Worm (Caenorhabditis elegans) whole organism, L4 larva: ENCODE measurements around the gene F17H10.1.

Source experiments
- R02D3.7 ChIP-seq: fragments of 150-350 bp; sonication (generic microtip); optimal IDR thresholded peaks from 3 replicates; lab custom pipeline; 2014; ENCODE audit warnings: missing biosample characterization, missing genetic modification characterization
- T20F7.1 ChIP-seq: fragments of 200-800 bp; sonication (Bioruptor generic); optimal IDR thresholded peaks from 2 replicates; lab custom pipeline; 2018; ENCODE audit warnings: mild to moderate bottlenecking, missing genetic modification characterization, missing compliant biosample characterization
- Y5F2A.4 ChIP-seq: fragments of 200-800 bp; sonication (Bioruptor generic); optimal IDR thresholded peaks from 2 replicates; lab custom pipeline; 2018; ENCODE audit warnings: mild to moderate bottlenecking, missing genetic modification characterization, missing compliant biosample characterization
- aha-1 ChIP-seq: fragments of 150-350 bp; peaks from one replicate; lab custom pipeline; 2014; ENCODE audit warnings: missing biosample characterization, missing genetic modification characterization
- aly-2 ChIP-seq: sonication (generic microtip); optimal IDR thresholded peaks from 2 replicates; lab custom pipeline; 2018; ENCODE audit warnings: missing biosample characterization, missing genetic modification characterization
- ceh-82 ChIP-seq: sonication (generic microtip); optimal IDR thresholded peaks from 2 replicates; lab custom pipeline; 2017; ENCODE audit warnings: missing biosample characterization, missing genetic modification characterization
- ces-1 ChIP-seq: fragments of 150-350 bp; sonication (generic microtip); optimal IDR thresholded peaks from 4 replicates; lab custom pipeline; 2014; ENCODE audit warnings: missing biosample characterization, missing genetic modification reagents, missing genetic modification characterization
- ctbp-1 ChIP-seq: fragments of 200-800 bp; sonication (Bioruptor generic); IDR thresholded peaks from 2 replicates; pipeline ENCODE4 v1.3.6; 2022; ENCODE audit warnings: missing genetic modification reagents, missing genetic modification characterization, missing compliant biosample characterization
- daf-12 ChIP-seq: fragments of 150-350 bp; optimal IDR thresholded peaks from 2 replicates; lab custom pipeline; 2014; ENCODE audit warnings: missing biosample characterization, missing genetic modification reagents, missing genetic modification characterization
- daf-16 ChIP-seq, 3 experiments: sonication (generic microtip); optimal IDR thresholded peaks; 2 replicates each; lab custom pipeline; 2016 to 2017; ENCODE audit warnings: missing genetic modification characterization in 3 of 3, missing genetic modification reagents in 3 of 3, mild to moderate bottlenecking in 2 of 3, missing compliant biosample characterization in 2 of 3, missing biosample characterization in 1 of 3, moderate library complexity in 1 of 3
- dpl-1 ChIP-seq: fragments of 150-350 bp; optimal IDR thresholded peaks from 2 replicates; lab custom pipeline; 2014; ENCODE audit warnings: missing biosample characterization, missing genetic modification reagents, missing genetic modification characterization
- duxl-1 ChIP-seq: sonication (generic microtip); optimal IDR thresholded peaks from 2 replicates; lab custom pipeline; 2016; ENCODE audit warnings: mild to moderate bottlenecking, missing genetic modification characterization, moderate library complexity, missing compliant biosample characterization; ENCODE audit not compliant: poor library complexity
- gei-8 ChIP-seq: fragments of 200-800 bp; sonication (Bioruptor generic); optimal IDR thresholded peaks from 2 replicates; lab custom pipeline; 2018; ENCODE audit warnings: mild to moderate bottlenecking, missing genetic modification characterization, missing compliant biosample characterization
- hlh-11 ChIP-seq: fragments of 200-800 bp; sonication (Bioruptor generic); optimal IDR thresholded peaks from 2 replicates; lab custom pipeline; 2018; ENCODE audit warnings: mild to moderate bottlenecking, missing genetic modification characterization, missing compliant biosample characterization
- jun-1 ChIP-seq: fragments of 150-350 bp; optimal IDR thresholded peaks from 2 replicates; lab custom pipeline; 2014; ENCODE audit warnings: missing biosample characterization, missing genetic modification reagents, missing genetic modification characterization
- lin-1 ChIP-seq: fragments of 200-800 bp; sonication (Bioruptor generic); IDR thresholded peaks from 2 replicates; pipeline ENCODE4 v1.3.6; 2022; ENCODE audit warnings: missing genetic modification reagents, missing genetic modification characterization, missing compliant biosample characterization
- madf-9 ChIP-seq: fragments of 200-800 bp; sonication (Bioruptor generic); conservative IDR thresholded peaks from 2 replicates; pipeline ENCODE4 v1.3.6; 2022; ENCODE audit warnings: missing genetic modification reagents, missing genetic modification characterization, missing compliant biosample characterization
- mes-2 ChIP-seq: sonication (generic microtip); optimal IDR thresholded peaks from 2 replicates; lab custom pipeline; 2016; ENCODE audit warnings: missing genotype, mild to moderate bottlenecking, missing genetic modification characterization, missing compliant biosample characterization; ENCODE audit not compliant: poor library complexity, severe bottlenecking
- mxl-3 ChIP-seq: fragments of 200-800 bp; sonication (Bioruptor generic); optimal IDR thresholded peaks from 2 replicates; lab custom pipeline; 2018; ENCODE audit warnings: mild to moderate bottlenecking, missing genetic modification characterization, missing compliant biosample characterization
- nhr-102 ChIP-seq: sonication (generic microtip); optimal IDR thresholded peaks from 2 replicates; lab custom pipeline; 2016; ENCODE audit warnings: mild to moderate bottlenecking, missing genetic modification characterization, moderate library complexity, missing compliant biosample characterization
- nhr-11 ChIP-seq: fragments of 150-350 bp; optimal IDR thresholded peaks from 2 replicates; lab custom pipeline; 2014; ENCODE audit warnings: missing biosample characterization, missing genetic modification characterization
- nhr-25 ChIP-seq: sonication (generic microtip); optimal IDR thresholded peaks from 2 replicates; lab custom pipeline; 2017; ENCODE audit warnings: missing genetic modification characterization, mild to moderate bottlenecking, missing compliant biosample characterization, antibody characterized with exemption, moderate library complexity, borderline replicate concordance; ENCODE audit not compliant: insufficient read depth
- nhr-42 ChIP-seq: fragments of 200-800 bp; sonication (Bioruptor generic); IDR thresholded peaks from 2 replicates; pipeline ENCODE4 v1.3.6; 2022; ENCODE audit warnings: missing genetic modification characterization, missing compliant biosample characterization
- nhr-48 ChIP-seq: sonication (generic microtip); optimal IDR thresholded peaks from 2 replicates; lab custom pipeline; 2016; ENCODE audit warnings: mild to moderate bottlenecking, missing genetic modification characterization, missing compliant biosample characterization
- nhr-76 ChIP-seq: fragments of 150-350 bp; optimal IDR thresholded peaks from 2 replicates; lab custom pipeline; 2014; ENCODE audit warnings: missing biosample characterization, missing genetic modification characterization
- pqm-1 ChIP-seq: sonication (generic microtip); optimal IDR thresholded peaks from 2 replicates; lab custom pipeline; 2017; ENCODE audit warnings: missing biosample characterization, missing genetic modification characterization
- rbr-2 ChIP-seq: sonication (generic microtip); optimal IDR thresholded peaks from 2 replicates; lab custom pipeline; 2016; ENCODE audit warnings: missing genotype, missing genetic modification characterization, missing compliant biosample characterization
- saeg-2 ChIP-seq: fragments of 200-800 bp; sonication (Bioruptor generic); IDR thresholded peaks from 2 replicates; pipeline ENCODE4 v1.3.6; 2022; ENCODE audit warnings: missing genetic modification reagents, missing genetic modification characterization, missing compliant biosample characterization
- sdz-12 ChIP-seq: fragments of 200-800 bp; sonication (Bioruptor generic); optimal IDR thresholded peaks from 2 replicates; lab custom pipeline; 2018; ENCODE audit warnings: mild to moderate bottlenecking, missing genetic modification characterization, missing compliant biosample characterization
- snpc-4 ChIP-seq: fragments of 150-350 bp; optimal IDR thresholded peaks from 2 replicates; lab custom pipeline; 2014; ENCODE audit warnings: missing biosample characterization, missing genetic modification characterization
- spr-3 ChIP-seq: fragments of 200-800 bp; sonication (Bioruptor generic); optimal IDR thresholded peaks from 2 replicates; lab custom pipeline; 2018; ENCODE audit warnings: mild to moderate bottlenecking, missing genetic modification characterization, missing compliant biosample characterization
- tag-97 ChIP-seq: fragments of 200-800 bp; sonication (Bioruptor generic); IDR thresholded peaks from 2 replicates; pipeline ENCODE4 v1.3.6; 2022; ENCODE audit warnings: missing genetic modification characterization, missing compliant biosample characterization
- zfp-3 ChIP-seq: fragments of 200-800 bp; sonication (Bioruptor generic); conservative IDR thresholded peaks from 2 replicates; pipeline ENCODE4 v1.3.6; 2022; ENCODE audit warnings: missing genetic modification reagents, missing genetic modification characterization, missing compliant biosample characterization
- zip-2 ChIP-seq: fragments of 150-350 bp; optimal IDR thresholded peaks from 2 replicates; lab custom pipeline; 2014; ENCODE audit warnings: missing biosample characterization, missing genetic modification characterization

F17H10.1 gene

ce11 chrX:13074373-13074772, 30.7 kb upstream of the F17H10.1 start, which contains the start of gene ceh-28:
ceh-28 (plus strand) TSS chrX:13074673.
- TF ChIP-seq saeg-2 (GFP tag; lab: Robert Waterston, UW) (no peak), nhr-102 (tag; lab: Kevin White, UChicago) (no peak), R02D3.7 (tag; lab: Kevin White, UChicago) (no peak), lin-1 (GFP tag; lab: Robert Waterston, UW) (no peak), madf-9 (GFP tag; lab: Robert Waterston, UW) (no peak), mxl-3 (GFP tag; lab: Kevin White, UChicago) (no peak), daf-16 (GFP tag; optimal IDR thresholded peaks at IDR 0.05; lab: Kevin White, UChicago) (no peak), daf-16 (tag; optimal IDR thresholded peaks at IDR 0.05; lab: Kevin White, UChicago) (no peak)

DNA sequence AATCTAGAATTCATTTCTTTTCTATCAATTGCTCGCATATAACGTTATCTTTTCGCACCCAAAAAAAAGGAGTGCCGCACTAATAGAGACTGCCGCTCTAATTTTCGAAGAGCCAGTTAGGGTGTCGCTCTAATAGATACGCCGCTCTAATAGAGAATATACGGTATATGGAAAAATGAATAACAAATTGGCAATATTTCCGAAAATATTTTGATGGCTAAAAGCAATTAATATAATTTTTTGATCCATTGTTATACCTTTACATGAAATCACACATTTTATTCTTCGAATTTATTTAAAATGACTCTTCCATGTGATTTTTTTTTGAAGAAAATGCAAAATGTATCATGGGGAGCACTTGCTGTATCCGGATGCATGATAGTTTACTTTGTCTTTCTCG, 27.2 kb upstream of the F17H10.1 start, which contains the start of gene K03A11.4:
Gene K03A11.4, plus strand, starts transcription at position 301 of the 400 bp plus-strand sequence.
- TF ChIP-seq aha-1 (tag; lab: Kevin White, UChicago) (no peak), sdz-12 (GFP tag; lab: Kevin White, UChicago) (no peak)

DNA sequence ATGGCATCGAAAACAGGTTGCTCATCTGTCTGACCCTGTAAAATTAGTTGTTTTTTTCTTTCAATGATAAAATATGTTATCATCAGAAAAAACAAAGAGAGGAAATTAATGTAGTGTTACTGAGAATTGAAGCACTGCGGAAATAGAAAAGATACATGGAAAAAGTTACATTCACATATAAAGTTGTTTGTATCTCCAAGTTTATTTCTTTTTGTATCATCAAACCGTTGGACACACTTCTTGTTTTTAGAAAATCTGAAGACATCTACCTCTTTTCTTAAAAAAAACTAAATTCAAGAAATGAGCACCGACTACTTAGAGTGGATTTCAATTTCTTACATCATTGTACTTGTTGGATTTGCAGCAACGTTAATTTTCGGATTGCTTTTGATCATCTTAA, 22.7 kb upstream of the F17H10.1 start, which contains the start of gene str-10:
Gene str-10, plus strand, starts transcription at position 301 of the 400 bp plus-strand sequence.
- TF ChIP-seq nhr-11 (tag; lab: Kevin White, UChicago) = no peak
- TF ChIP-seq snpc-4 = no peak
- TF ChIP-seq daf-16 (GFP tag; optimal IDR thresholded peaks at IDR 0.05; lab: Kevin White, UChicago) = no peak
- no peak for TF ChIP-seq daf-16 (tag; optimal IDR thresholded peaks at IDR 0.05; lab: Kevin White, UChicago)
- no peak for TF ChIP-seq T20F7.1 (GFP tag; lab: Kevin White, UChicago)
- TF ChIP-seq dpl-1 (GFP tag; lab: Kevin White, UChicago) = no peak
- TF ChIP-seq ceh-82 (tag; lab: Kevin White, UChicago) = no peak
- TF ChIP-seq gei-8 (GFP tag; lab: Kevin White, UChicago) = no peak
- no peak for TF ChIP-seq rbr-2
- no peak for TF ChIP-seq aly-2 (tag; lab: Kevin White, UChicago)
- no peak for TF ChIP-seq jun-1 (tag; lab: Kevin White, UChicago)
- TF ChIP-seq zip-2 (tag; lab: Kevin White, UChicago) = no peak
- no peak for TF ChIP-seq daf-12 (tag; lab: Kevin White, UChicago)
- TF ChIP-seq mes-2 (tag; lab: Kevin White, UChicago) = no peak
- TF ChIP-seq tag-97 (GFP tag; lab: Robert Waterston, UW) = no peak
- no peak for TF ChIP-seq ctbp-1 (GFP tag; lab: Robert Waterston, UW)
- TF ChIP-seq, all 104 proteins: peak for 0

DNA sequence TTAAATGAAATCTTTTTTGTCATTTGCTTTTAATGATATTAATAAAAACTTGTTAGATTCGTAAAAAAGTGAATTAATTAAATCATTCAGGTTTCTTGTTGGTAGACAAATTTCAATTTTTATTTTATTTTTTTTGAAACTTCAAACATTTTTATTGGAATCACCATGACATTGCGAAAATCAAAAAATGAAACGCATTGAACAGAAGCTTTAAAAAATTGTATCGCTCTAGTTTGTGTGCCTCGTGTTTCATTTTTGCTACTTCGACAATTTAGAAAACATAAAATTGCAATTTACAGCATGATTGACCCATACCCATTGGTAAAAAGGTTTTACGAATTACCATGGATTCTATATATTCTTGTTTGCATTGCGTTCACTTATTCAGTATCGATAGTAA, 20.8 kb upstream of the F17H10.1 start, which contains the start of gene R03G8.1:
Gene R03G8.1, plus strand, starts transcription at position 301 of the 400 bp plus-strand sequence.
- TF ChIP-seq spr-3 (GFP tag; lab: Kevin White, UChicago) = no peak
- no peak for TF ChIP-seq aly-2 (tag; lab: Kevin White, UChicago)
- TF ChIP-seq saeg-2 (GFP tag; lab: Robert Waterston, UW) = no peak
- no peak for TF ChIP-seq zfp-3 (GFP tag; lab: Robert Waterston, UW)
- TF ChIP-seq ceh-82 (tag; lab: Kevin White, UChicago) = no peak
- TF ChIP-seq ces-1 (GFP tag; lab: Kevin White, UChicago) = no peak
- no peak for TF ChIP-seq nhr-48 (tag; lab: Kevin White, UChicago)
- TF ChIP-seq snpc-4 = no peak
- TF ChIP-seq nhr-42 (GFP tag; lab: Robert Waterston, UW) = no peak
- no peak for TF ChIP-seq Y5F2A.4 (GFP tag; lab: Kevin White, UChicago)
- TF ChIP-seq duxl-1 = no peak
- TF ChIP-seq pqm-1 (tag; lab: Kevin White, UChicago) = no peak
- TF ChIP-seq nhr-76 (tag; lab: Kevin White, UChicago) = no peak
- TF ChIP-seq hlh-11 (tag; lab: Kevin White, UChicago) = no peak
- TF ChIP-seq nhr-25 (tag; lab: Kevin White, UChicago) = no peak
- TF ChIP-seq T20F7.1 (GFP tag; lab: Kevin White, UChicago) = no peak
